3 worm cellular contexts compared by ENCODE assay signal in the genomic region with DNA sequence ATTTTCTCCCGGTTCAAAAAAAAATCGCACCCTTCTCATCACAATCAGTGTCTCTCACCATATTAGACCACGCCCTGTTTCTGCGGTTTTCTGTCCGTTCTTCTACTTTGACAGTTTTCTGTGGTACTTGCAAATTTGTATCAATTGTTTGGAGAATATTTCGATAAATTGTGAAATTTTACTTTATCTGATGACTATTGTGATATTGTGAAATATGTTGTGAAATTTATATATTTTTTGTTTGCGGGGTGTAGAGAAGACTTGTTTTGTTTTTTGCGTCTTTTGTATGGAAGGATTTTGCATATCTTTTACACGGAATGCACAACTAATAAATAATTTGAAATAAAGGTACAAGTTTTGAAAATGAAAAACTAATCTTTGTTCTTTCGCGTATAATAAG.
TF ChIP-seq lines count a peak whose summit lies in the region.

No protein-coding gene starts in this region.

TF ChIP-seq in whole organism, L1 larva, 84 proteins besides CTCF, POLR2A, EP300 and RAD21:
- TF ChIP-seq lin-13 (GFP tag; optimal IDR thresholded peaks at IDR 0.05; lab: Kevin White, UChicago) (no peak), nhr-12 (tag; optimal IDR thresholded peaks at IDR 0.05; lab: Kevin White, UChicago) (no peak), skn-1 (tag; optimal IDR thresholded peaks at IDR 0.05; lab: Kevin White, UChicago) (peak; percentile 56), dsc-1 (tag; optimal IDR thresholded peaks at IDR 0.05; lab: Kevin White, UChicago) (no peak)

TF ChIP-seq in whole organism, L4 larva, 104 proteins besides CTCF, POLR2A, EP300 and RAD21:
- peak; percentile 8 for TF ChIP-seq aha-1 (tag; lab: Kevin White, UChicago)
- TF ChIP-seq arid-1 (GFP tag; conservative IDR thresholded peaks at IDR 0.05; lab: Robert Waterston, UW): no peak

TF ChIP-seq in whole organism, young adult, 124 proteins besides CTCF, POLR2A, EP300 and RAD21:
- TF ChIP-seq ceh-58 (GFP tag; IDR thresholded peaks at IDR 0.05; lab: Robert Waterston, UW) (no peak), nhr-179 (tag; optimal IDR thresholded peaks at IDR 0.05; lab: Kevin White, UChicago) (no peak), pbrm-1 (GFP tag; IDR thresholded peaks at IDR 0.05; lab: Robert Waterston, UW) (no peak), xnd-1 (tag; optimal IDR thresholded peaks at IDR 0.05; lab: Kevin White, UChicago) (no peak), cebp-1 (GFP tag; IDR thresholded peaks at IDR 0.05; lab: Robert Waterston, UW) (no peak), cebp-1 (tag; optimal IDR thresholded peaks at IDR 0.05; lab: Kevin White, UChicago) (peak; percentile 88), F39B2.1 (GFP tag; IDR thresholded peaks at IDR 0.05; lab: Robert Waterston, UW) (no peak), repo-1 (tag; optimal IDR thresholded peaks at IDR 0.05; lab: Kevin White, UChicago) (no peak), madf-6 (GFP tag; IDR thresholded peaks at IDR 0.05; lab: Robert Waterston, UW) (no peak)
